Fruit fly (Drosophila melanogaster): ENCODE data around the gene CG3156.
A peak's percentile ranks its signal among the peaks of the same experiment; 100 is the strongest.

Gene CG3156

DNA sequence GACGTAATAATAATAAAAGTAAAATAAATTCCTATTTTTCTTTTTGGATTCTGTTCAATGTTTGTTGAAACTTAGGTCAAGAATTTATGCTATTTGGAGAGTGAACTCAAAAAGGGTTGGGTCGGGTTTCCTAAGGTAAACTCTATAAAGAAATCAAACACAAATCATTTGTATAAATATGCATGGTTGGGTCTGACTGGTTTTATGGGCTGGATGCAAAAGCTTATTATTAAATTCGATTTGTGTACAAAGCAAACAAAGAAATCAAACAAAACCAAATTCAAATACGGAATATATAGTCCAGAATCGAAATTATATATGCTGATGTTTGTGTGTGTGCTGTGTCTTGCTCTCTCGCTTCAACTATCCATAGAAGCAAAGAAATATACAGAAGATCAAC is 28.0 kb downstream of the CG3156 start (continued):
- TF ChIP-seq Dfd (GFP tag; optimal IDR thresholded peaks at IDR 0.05) (no peak), Hey (tag; optimal IDR thresholded peaks at IDR 0.05) (no peak), CG6765 (GFP tag; optimal IDR thresholded peaks at IDR 0.05) (peak; percentile 32), Nf-YA (GFP tag; IDR thresholded peaks at IDR 0.05) (no peak), CG5180 (GFP tag; optimal IDR thresholded peaks at IDR 0.05) (no peak), psq (GFP tag; optimal IDR thresholded peaks at IDR 0.05) (no peak), Dek (tag; optimal IDR thresholded peaks at IDR 0.05) (no peak), CG12071 (GFP tag; optimal IDR thresholded peaks at IDR 0.05) (peak; percentile 28), esg (GFP tag; conservative IDR thresholded peaks at IDR 0.05) (no peak), HmgZ (tag; optimal IDR thresholded peaks at IDR 0.05) (peak; percentile 8), CG8290 (GFP tag; optimal IDR thresholded peaks at IDR 0.05) (no peak), CG8290 (tag; optimal IDR thresholded peaks at IDR 0.05) (peak in 1 of 2 experiments; percentile 73), h (optimal IDR thresholded peaks at IDR 0.05) (no peak), pros (GFP tag; optimal IDR thresholded peaks at IDR 0.05) (no peak), grn (GFP tag; optimal IDR thresholded peaks at IDR 0.05) (no peak), pho (GFP tag; optimal IDR thresholded peaks at IDR 0.05) (no peak), chif (GFP tag; optimal IDR thresholded peaks at IDR 0.05) (no peak), Rx (GFP tag; IDR thresholded peaks at IDR 0.05) (no peak), CG14441 (GFP tag; IDR thresholded peaks at IDR 0.05) (no peak), CG2678 (tag; optimal IDR thresholded peaks at IDR 0.05) (peak; percentile 48), nmo (GFP tag; optimal IDR thresholded peaks at IDR 0.05) (no peak), Ets97D (GFP tag; optimal IDR thresholded peaks at IDR 0.05) (no peak), p53 (GFP tag; optimal IDR thresholded peaks at IDR 0.05) (no peak), CG30020 (tag; optimal IDR thresholded peaks at IDR 0.05) (no peak), tio (GFP tag; optimal IDR thresholded peaks at IDR 0.05) (no peak), CG1602 (GFP tag; optimal IDR thresholded peaks at IDR 0.05) (no peak), dimm (GFP tag; IDR thresholded peaks at IDR 0.05) (no peak), Hmr (GFP tag; optimal IDR thresholded peaks at IDR 0.05) (peak; percentile 64), CG1024 (GFP tag; IDR thresholded peaks at IDR 0.05) (no peak), Atf6 (GFP tag; IDR thresholded peaks at IDR 0.05) (peak; percentile 22; the same call in 1 of the 2 replicates), Sin3A (optimal IDR thresholded peaks at IDR 0.05) (no peak), CG12219 (GFP tag; optimal IDR thresholded peaks at IDR 0.05) (no peak), CG12299 (tag; optimal IDR thresholded peaks at IDR 0.05) (no peak), HHEX (GFP tag; optimal IDR thresholded peaks at IDR 0.05) (peak; percentile 57), Taf1 (GFP tag; IDR thresholded peaks at IDR 0.05) (no peak), CG15696 (tag; optimal IDR thresholded peaks at IDR 0.05) (no peak), CG10209 (GFP tag; optimal IDR thresholded peaks at IDR 0.05) (peak; percentile 16), CG8359 (GFP tag; optimal IDR thresholded peaks at IDR 0.05; ENCODE audit: borderline replicate concordance) (no peak), Dbx (GFP tag; IDR thresholded peaks at IDR 0.05) (no peak; the same call in 2 of the 3 replicates), CrebB (tag; optimal IDR thresholded peaks at IDR 0.05) (peak; percentile 35), Mad (GFP tag; optimal IDR thresholded peaks at IDR 0.05) (no peak), CG7928 (GFP tag; optimal IDR thresholded peaks at IDR 0.05) (no peak), E2f2 (GFP tag; IDR thresholded peaks at IDR 0.05) (no peak), CG12744 (GFP tag; optimal IDR thresholded peaks at IDR 0.05) (no peak), dm (GFP tag; optimal IDR thresholded peaks at IDR 0.05) (no peak), ara (GFP tag; IDR thresholded peaks at IDR 0.05) (no peak), CG3838 (GFP tag; optimal IDR thresholded peaks at IDR 0.05) (no peak), CG9817 (tag; optimal IDR thresholded peaks at IDR 0.05) (no peak), Pdp1 (GFP tag; optimal IDR thresholded peaks at IDR 0.05) (no peak), CG7839 (tag; optimal IDR thresholded peaks at IDR 0.05) (peak; percentile 13), Ets65A (GFP tag) (no peak), NfI (GFP tag; optimal IDR thresholded peaks at IDR 0.05) (no peak), Nf-YB (GFP tag; optimal IDR thresholded peaks at IDR 0.05) (no peak)

All from whole organism, embryonic.